Fruit fly (Drosophila melanogaster) whole organism, embryonic: Measurements from ENCODE around the gene CG14427.

Source experiments
- CG11247 ChIP-seq: fragments of 200-800 bp; sonication (Bioruptor generic); IDR thresholded peaks from 2 replicates; pipeline ENCODE4 v1.3.6; 2022; ENCODE audit warnings: missing biosample characterization, missing genetic modification characterization
- CG11456 ChIP-seq: fragments of 200-800 bp; sonication (Bioruptor generic); IDR thresholded peaks from 3 replicates; pipeline ENCODE4 v1.3.6; 2022; ENCODE audit warnings: missing biosample characterization, missing genetic modification characterization
- CG11695 ChIP-seq: fragments of 200-800 bp; sonication (Bioruptor generic); IDR thresholded peaks from 3 replicates; pipeline ENCODE4 v1.3.6; 2022; ENCODE audit warnings: missing biosample characterization, missing genetic modification characterization
- CG12391 ChIP-seq: fragments of 200-800 bp; sonication (Bioruptor generic); optimal IDR thresholded peaks from 3 replicates; lab custom pipeline; 2018; ENCODE audit warnings: missing biosample characterization, mild to moderate bottlenecking, missing genetic modification characterization, moderate library complexity
- CG13894 ChIP-seq: fragments of 200-800 bp; sonication (Bioruptor generic); optimal IDR thresholded peaks from 3 replicates; lab custom pipeline; 2018; ENCODE audit warnings: missing biosample characterization, mild to moderate bottlenecking, missing genetic modification characterization, moderate library complexity
- CG14965 ChIP-seq: fragments of 200-800 bp; sonication (Bioruptor generic); optimal IDR thresholded peaks from 2 replicates; lab custom pipeline; 2016; ENCODE audit warnings: missing biosample characterization, missing genetic modification characterization, borderline replicate concordance
- CG15011 ChIP-seq: fragments of 200-800 bp; sonication (Bioruptor generic); optimal IDR thresholded peaks from 3 replicates; lab custom pipeline; 2018; ENCODE audit warnings: missing biosample characterization, mild to moderate bottlenecking, missing genetic modification characterization
- CG1647 ChIP-seq: fragments of 200-800 bp; sonication (Bioruptor generic); optimal IDR thresholded peaks from 3 replicates; lab custom pipeline; 2016; ENCODE audit warnings: missing biosample characterization, missing genetic modification characterization
- CG16779 ChIP-seq: fragments of 200-800 bp; sonication (Bioruptor generic); IDR thresholded peaks from 2 replicates; pipeline ENCODE4 v1.3.6; 2022; ENCODE audit warnings: missing biosample characterization, missing genetic modification characterization
- CG16813 ChIP-seq: fragments of 200-800 bp; sonication (Bioruptor generic); IDR thresholded peaks from 3 replicates; pipeline ENCODE4 v1.3.6; 2022; ENCODE audit warnings: missing biosample characterization, missing genetic modification characterization; ENCODE audit not compliant: partially characterized antibody
- CG17359 ChIP-seq: fragments of 200-800 bp; sonication (Bioruptor generic); optimal IDR thresholded peaks from 3 replicates; lab custom pipeline; 2018; ENCODE audit warnings: missing biosample characterization, mild to moderate bottlenecking, missing genetic modification characterization, moderate library complexity
- CG1832 ChIP-seq: fragments of 200-800 bp; sonication (Bioruptor generic); optimal IDR thresholded peaks from 2 replicates; lab custom pipeline; 2017; ENCODE audit warnings: missing biosample characterization, mild to moderate bottlenecking, missing genetic modification characterization, inconsistent platforms
- CG18619 ChIP-seq: fragments of 200-800 bp; sonication (Bioruptor generic); optimal IDR thresholded peaks from 3 replicates; lab custom pipeline; 2017; ENCODE audit warnings: missing biosample characterization, mild to moderate bottlenecking, missing genetic modification characterization
- CG2202 ChIP-seq: fragments of 200-800 bp; sonication (Bioruptor generic); optimal IDR thresholded peaks from 2 replicates; lab custom pipeline; 2018; ENCODE audit warnings: missing biosample characterization, mild to moderate bottlenecking, missing genetic modification characterization
- CG31388 ChIP-seq: fragments of 200-800 bp; sonication (Bioruptor generic); optimal IDR thresholded peaks from 2 replicates; lab custom pipeline; 2016; ENCODE audit warnings: missing biosample characterization, missing genetic modification characterization
- CG31441 ChIP-seq: fragments of 200-800 bp; sonication (Bioruptor generic); IDR thresholded peaks from 2 replicates; pipeline ENCODE4 v1.3.6; 2022; ENCODE audit warnings: missing biosample characterization, missing genetic modification characterization
- CG34422 ChIP-seq: fragments of 200-800 bp; sonication (Bioruptor generic); IDR thresholded peaks from 3 replicates; pipeline ENCODE4 v1.3.6; 2022; ENCODE audit warnings: missing biosample characterization, missing genetic modification characterization
- CG7357 ChIP-seq: fragments of 200-800 bp; sonication (Bioruptor generic); IDR thresholded peaks from 3 replicates; pipeline ENCODE4 v1.3.6; 2022; ENCODE audit warnings: missing biosample characterization, missing genetic modification characterization
- CG8924 ChIP-seq: fragments of 200-800 bp; optimal IDR thresholded peaks from 3 replicates; lab custom pipeline; 2019; ENCODE audit warnings: missing biosample characterization, mild to moderate bottlenecking, missing genetic modification characterization, moderate library complexity
- CG9727 ChIP-seq: fragments of 200-800 bp; sonication (Bioruptor generic); optimal IDR thresholded peaks from 3 replicates; lab custom pipeline; 2017; ENCODE audit warnings: missing biosample characterization, mild to moderate bottlenecking, missing genetic modification characterization
- CTCF ChIP-seq: fragments of 200-800 bp; sonication (Bioruptor generic); optimal IDR thresholded peaks from 2 replicates; lab custom pipeline; 2017; ENCODE audit warnings: missing biosample characterization, mild to moderate bottlenecking, missing genetic modification characterization, moderate library complexity
- D ChIP-seq, 2 experiments: fragments of 200-800 bp in 1 of 2; fragments of >200 bp in 1 of 2; sonication (Bioruptor generic) in 1 of 2; optimal IDR thresholded peaks; 2 replicates in 1 of 2; 3 replicates in 1 of 2; lab custom pipeline; 2017; ENCODE audit warnings: mild to moderate bottlenecking in 1 of 2, missing biosample characterization in 1 of 2, missing genetic modification characterization in 1 of 2, missing genetic modification reagents in 1 of 2
- Deaf1 ChIP-seq: fragments of 200-800 bp; optimal IDR thresholded peaks from 3 replicates; lab custom pipeline; 2019; ENCODE audit warnings: missing biosample characterization, mild to moderate bottlenecking, missing genetic modification characterization, moderate library complexity
- HHEX ChIP-seq: fragments of 200-800 bp; sonication (Bioruptor generic); optimal IDR thresholded peaks from 3 replicates; lab custom pipeline; 2017; ENCODE audit warnings: missing biosample characterization, mild to moderate bottlenecking, missing genetic modification characterization, missing genetic modification reagents
- Lhr ChIP-seq: fragments of 200-800 bp; sonication (Bioruptor generic); optimal IDR thresholded peaks from 3 replicates; lab custom pipeline; 2017; ENCODE audit warnings: mild to moderate bottlenecking, missing biosample characterization, missing genetic modification reagents, missing genetic modification characterization
- Lim3 ChIP-seq: fragments of 200-800 bp; sonication (Bioruptor generic); IDR thresholded peaks from 2 replicates; pipeline ENCODE4 v1.3.6; 2022; ENCODE audit warnings: missing biosample characterization, missing genetic modification characterization
- Mes4 ChIP-seq: fragments of 200-800 bp; sonication (Bioruptor generic); optimal IDR thresholded peaks from 2 replicates; lab custom pipeline; 2016; ENCODE audit warnings: missing biosample characterization, missing genetic modification characterization
- Myb ChIP-seq: fragments of 200-800 bp; sonication (Bioruptor generic); optimal IDR thresholded peaks from 2 replicates; lab custom pipeline; 2016; ENCODE audit warnings: missing biosample characterization, missing genetic modification characterization
- Rfx ChIP-seq: fragments of 200-800 bp; sonication (Bioruptor generic); IDR thresholded peaks from 2 replicates; pipeline ENCODE4 v1.3.6; 2022; ENCODE audit warnings: missing biosample characterization, missing genetic modification characterization
- Scr ChIP-seq: fragments of 200-800 bp; sonication (Bioruptor generic); IDR thresholded peaks from 2 replicates; pipeline ENCODE4 v1.3.6; 2022; ENCODE audit warnings: missing biosample characterization, missing genetic modification characterization; ENCODE audit not compliant: partially characterized antibody
- Spps ChIP-seq: fragments of 200-800 bp; sonication (Bioruptor generic); optimal IDR thresholded peaks from 2 replicates; lab custom pipeline; 2018; ENCODE audit warnings: missing biosample characterization, mild to moderate bottlenecking, missing genetic modification characterization
- Sry-δ ChIP-seq: fragments of 200-800 bp; sonication (Bioruptor generic); optimal IDR thresholded peaks from 2 replicates; lab custom pipeline; 2016; ENCODE audit warnings: missing biosample characterization, missing genetic modification characterization
- al ChIP-seq: fragments of 200-800 bp; sonication (Bioruptor generic); IDR thresholded peaks from 2 replicates; pipeline ENCODE4 v1.3.6; 2022; ENCODE audit warnings: missing biosample characterization, missing genetic modification characterization
- corto ChIP-seq: fragments of 200-800 bp; sonication (Bioruptor generic); optimal IDR thresholded peaks from 2 replicates; lab custom pipeline; 2016; ENCODE audit warnings: missing biosample characterization, mild to moderate bottlenecking, missing genetic modification characterization, moderate library complexity
- dmrt99B ChIP-seq: fragments of 200-800 bp; sonication (Bioruptor generic); optimal IDR thresholded peaks from 2 replicates; lab custom pipeline; 2018; ENCODE audit warnings: missing biosample characterization, mild to moderate bottlenecking, missing genetic modification characterization, moderate library complexity
- emc ChIP-seq: fragments of 200-800 bp; sonication (Bioruptor generic); optimal IDR thresholded peaks from 2 replicates; lab custom pipeline; 2016; ENCODE audit warnings: missing biosample characterization, missing genetic modification characterization
- eyg ChIP-seq: fragments of 200-800 bp; sonication (Bioruptor generic); optimal IDR thresholded peaks from 3 replicates; lab custom pipeline; 2016; ENCODE audit warnings: missing biosample characterization, missing genetic modification characterization
- fd102C ChIP-seq: fragments of 200-800 bp; sonication (Bioruptor generic); optimal IDR thresholded peaks from 2 replicates; lab custom pipeline; 2018; ENCODE audit warnings: missing biosample characterization, mild to moderate bottlenecking, missing genetic modification characterization, moderate library complexity
- gcm2 ChIP-seq: fragments of 200-800 bp; sonication (Bioruptor generic); optimal IDR thresholded peaks from 2 replicates; lab custom pipeline; 2016; ENCODE audit warnings: missing biosample characterization, missing genetic modification characterization
- grn ChIP-seq: fragments of 200-800 bp; sonication (Bioruptor generic); optimal IDR thresholded peaks from 3 replicates; lab custom pipeline; 2017; ENCODE audit warnings: missing biosample characterization, missing genetic modification characterization
- inv ChIP-seq: fragments of 200-800 bp; sonication (Bioruptor generic); IDR thresholded peaks from 2 replicates; pipeline ENCODE4 v1.3.6; 2022; ENCODE audit warnings: missing biosample characterization, missing genetic modification characterization; ENCODE audit not compliant: partially characterized antibody
- maf-S ChIP-seq: fragments of 200-800 bp; sonication (Bioruptor generic); optimal IDR thresholded peaks from 2 replicates; lab custom pipeline; 2016; ENCODE audit warnings: missing biosample characterization, missing genetic modification characterization
- pho ChIP-seq: fragments of 200-800 bp; sonication (Bioruptor generic); optimal IDR thresholded peaks from 2 replicates; lab custom pipeline; 2016; ENCODE audit warnings: missing biosample characterization, missing genetic modification characterization
- sna ChIP-seq: fragments of 200-800 bp; sonication (Bioruptor generic); IDR thresholded peaks from 2 replicates; pipeline ENCODE4 v1.3.6; 2022; ENCODE audit warnings: missing biosample characterization, missing genetic modification characterization; ENCODE audit not compliant: partially characterized antibody
- stc ChIP-seq: fragments of 200-800 bp; sonication (Bioruptor generic); IDR thresholded peaks from 2 replicates; pipeline ENCODE4 v1.3.6; 2022; ENCODE audit warnings: missing biosample characterization, missing genetic modification characterization
- toy ChIP-seq: fragments of 200-800 bp; sonication (Bioruptor generic); IDR thresholded peaks from 2 replicates; pipeline ENCODE4 v1.3.6; 2022; ENCODE audit warnings: missing biosample characterization, missing genetic modification characterization
- tup ChIP-seq: fragments of 200-800 bp; sonication (Bioruptor generic); optimal IDR thresholded peaks from 2 replicates; lab custom pipeline; 2016; ENCODE audit warnings: missing biosample characterization, mild to moderate bottlenecking, missing genetic modification characterization, moderate library complexity
- zen ChIP-seq: fragments of 200-800 bp; sonication (Bioruptor generic); optimal IDR thresholded peaks from 3 replicates; lab custom pipeline; 2018; ENCODE audit warnings: missing biosample characterization, mild to moderate bottlenecking, missing genetic modification characterization, moderate library complexity
- zf30C ChIP-seq: fragments of 200-800 bp; sonication (Bioruptor generic); optimal IDR thresholded peaks from 3 replicates; lab custom pipeline; 2018; ENCODE audit warnings: missing biosample characterization, mild to moderate bottlenecking, missing genetic modification characterization
- zfh1 ChIP-seq: fragments of 200-800 bp; sonication (Bioruptor generic); IDR thresholded peaks from 3 replicates; pipeline ENCODE4 v1.3.6; 2022; ENCODE audit warnings: missing biosample characterization, missing genetic modification characterization

Gene CG14427

dm6 chrX:6997653-6998491, 42.5 kb upstream of the CG14427 start (continued):
- TF ChIP-seq CG16779 (no peak), stc (peak; percentile 64), Myb (no peak), CG11456 (GFP tag; lab: Robert Waterston, UW) (no peak), CG14965 (GFP tag; lab: Kevin White, UChicago) (no peak), CG13894 (no peak), CG8924 (tag; lab: Kevin White, UChicago) (no peak), zf30C (GFP tag; lab: Kevin White, UChicago) (no peak), zfh1 (no peak), Sry-δ (no peak), al (GFP tag; lab: Robert Waterston, UW) (no peak), dmrt99B (tag; lab: Kevin White, UChicago) (peak; percentile 50), CG17359 (tag; lab: Kevin White, UChicago) (peak; percentile 31), CG1832 (no peak), D (optimal IDR thresholded peaks at IDR 0.05; lab: Kevin White, UChicago) (no peak), D (GFP tag; optimal IDR thresholded peaks at IDR 0.05; lab: Kevin White, UChicago) (peak; percentile 42), Deaf1 (tag; lab: Kevin White, UChicago) (no peak), Rfx (no peak), CG11695 (no peak), CG9727 (no peak), CG7357 (GFP tag; lab: Robert Waterston, UW) (no peak), sna (no peak), gcm2 (GFP tag; lab: Kevin White, UChicago) (no peak), maf-S (GFP tag; lab: Kevin White, UChicago) (no peak), CTCF (GFP tag; lab: Kevin White, UChicago) (no peak), pho (no peak), HHEX (no peak), inv (GFP tag; lab: Robert Waterston, UW) (no peak), zen (tag; lab: Kevin White, UChicago) (peak; percentile 58), CG15011 (no peak), eyg (no peak), CG31388 (GFP tag; lab: Kevin White, UChicago) (no peak), Lhr (GFP tag; lab: Kevin White, UChicago) (peak; percentile 19), CG1647 (GFP tag; lab: Kevin White, UChicago) (no peak), CG16813 (GFP tag; lab: Robert Waterston, UW) (no peak), CG31441 (GFP tag; lab: Robert Waterston, UW) (no peak), grn (GFP tag; lab: Kevin White, UChicago) (no peak), tup (GFP tag; lab: Kevin White, UChicago) (no peak), CG2202 (tag; lab: Kevin White, UChicago) (no peak), CG18619 (GFP tag; lab: Kevin White, UChicago) (no peak), CG12391 (tag; lab: Kevin White, UChicago) (peak; percentile 54), corto (GFP tag; lab: Kevin White, UChicago) (peak; percentile 39), Lim3 (no peak), Scr (GFP tag; lab: Robert Waterston, UW) (no peak), Mes4 (GFP tag; lab: Kevin White, UChicago) (no peak), fd102C (GFP tag; lab: Kevin White, UChicago) (no peak), CG11247 (GFP tag; lab: Robert Waterston, UW) (no peak), CG34422 (GFP tag; lab: Robert Waterston, UW) (0 out of 3 replicates have a peak, but pooled peaks have one; percentile 40), emc (GFP tag; lab: Kevin White, UChicago) (no peak), Spps (tag; lab: Kevin White, UChicago) (no peak), toy (GFP tag; lab: Robert Waterston, UW) (no peak)
